Fruit fly (Drosophila melanogaster) whole organism, prepupa: ENCODE measurements around the gene Sec24CD.

ENCODE experiments used
- Blimp-1 ChIP-seq: fragments of 200-800 bp; sonication (Bioruptor generic); optimal IDR thresholded peaks from 3 replicates; lab custom pipeline; 2017; ENCODE audit warnings: missing biosample characterization, missing genetic modification characterization, mild to moderate bottlenecking, moderate library complexity, missing genetic modification reagents
- CG11294 ChIP-seq: fragments of 200-800 bp; sonication (Bioruptor generic); IDR thresholded peaks from 2 replicates; pipeline ENCODE4 v1.3.6; 2022; ENCODE audit warnings: missing biosample characterization, missing genetic modification characterization
- CG11902 ChIP-seq: fragments of 200-800 bp; sonication (Bioruptor generic); optimal IDR thresholded peaks from 3 replicates; lab custom pipeline; 2016; ENCODE audit warnings: missing biosample characterization, missing genetic modification characterization
- CG1621 ChIP-seq: fragments of 200-800 bp; sonication (Bioruptor generic); optimal IDR thresholded peaks from 3 replicates; lab custom pipeline; 2018; ENCODE audit warnings: missing biosample characterization, mild to moderate bottlenecking, missing genetic modification characterization
- CG3032 ChIP-seq: fragments of 200-800 bp; optimal IDR thresholded peaks from 2 replicates; lab custom pipeline; 2019; ENCODE audit warnings: missing biosample characterization, mild to moderate bottlenecking, missing genetic modification characterization, moderate library complexity
- CG32006 ChIP-seq: fragments of 200-800 bp; sonication (Bioruptor generic); optimal IDR thresholded peaks from 3 replicates; lab custom pipeline; 2017; ENCODE audit warnings: missing biosample characterization, mild to moderate bottlenecking, missing genetic modification characterization
- CG34406 ChIP-seq: fragments of 200-800 bp; sonication (Bioruptor generic); optimal IDR thresholded peaks from 3 replicates; lab custom pipeline; 2016; ENCODE audit warnings: missing biosample characterization, missing genetic modification characterization
- CG3919 ChIP-seq: fragments of 200-800 bp; sonication (Bioruptor generic); optimal IDR thresholded peaks from 3 replicates; lab custom pipeline; 2016; ENCODE audit warnings: missing biosample characterization, missing genetic modification characterization
- CG4318 ChIP-seq: fragments of 200-800 bp; sonication (Bioruptor generic); optimal IDR thresholded peaks from 3 replicates; lab custom pipeline; 2017; ENCODE audit warnings: missing biosample characterization, mild to moderate bottlenecking, missing genetic modification characterization
- CG6163 ChIP-seq: fragments of 200-800 bp; sonication (Bioruptor generic); IDR thresholded peaks from 3 replicates; pipeline ENCODE4 v1.3.6; 2022; ENCODE audit warnings: missing biosample characterization, missing genetic modification characterization
- CG6276 ChIP-seq: fragments of 200-800 bp; sonication (Bioruptor generic); optimal IDR thresholded peaks from 2 replicates; lab custom pipeline; 2017; ENCODE audit warnings: missing biosample characterization, mild to moderate bottlenecking, missing genetic modification characterization
- CG6792 ChIP-seq: fragments of 200-800 bp; sonication (Bioruptor generic); optimal IDR thresholded peaks from 3 replicates; lab custom pipeline; 2016; ENCODE audit warnings: missing biosample characterization, missing genetic modification characterization
- CG6854 ChIP-seq: fragments of 200-800 bp; sonication (Bioruptor generic); optimal IDR thresholded peaks from 2 replicates; lab custom pipeline; 2017; ENCODE audit warnings: missing biosample characterization, mild to moderate bottlenecking, missing genetic modification characterization
- CG7368 ChIP-seq: fragments of 200-800 bp; sonication (Bioruptor generic); optimal IDR thresholded peaks from 3 replicates; lab custom pipeline; 2016; ENCODE audit warnings: missing biosample characterization, missing genetic modification characterization
- CG8119 ChIP-seq: fragments of 200-800 bp; sonication (Bioruptor generic); IDR thresholded peaks from 3 replicates; pipeline ENCODE4 v1.3.6; 2022; ENCODE audit warnings: missing biosample characterization, missing genetic modification characterization
- CG8319 ChIP-seq: fragments of 200-800 bp; sonication (Bioruptor generic); optimal IDR thresholded peaks from 3 replicates; lab custom pipeline; 2016; ENCODE audit warnings: missing biosample characterization, missing genetic modification characterization
- CG8632 ChIP-seq: fragments of 200-800 bp; sonication (Bioruptor generic); optimal IDR thresholded peaks from 3 replicates; lab custom pipeline; 2016; ENCODE audit warnings: missing biosample characterization, missing genetic modification characterization
- CG9139 ChIP-seq: fragments of 200-800 bp; sonication (Bioruptor generic); optimal IDR thresholded peaks from 3 replicates; lab custom pipeline; 2017; ENCODE audit warnings: missing biosample characterization, mild to moderate bottlenecking, missing genetic modification characterization
- Eip78C ChIP-seq: fragments of 200-800 bp; sonication (Bioruptor generic); peaks from one replicate; lab custom pipeline; 2016; ENCODE audit warnings: missing biosample characterization, missing genetic modification characterization
- Eip93F ChIP-seq: fragments of 200-800 bp; sonication (Bioruptor generic); optimal IDR thresholded peaks from 2 replicates; lab custom pipeline; 2016; ENCODE audit warnings: missing biosample characterization, mild to moderate bottlenecking, missing genetic modification characterization
- Ets21C ChIP-seq: fragments of 200-800 bp; sonication (Bioruptor generic); optimal IDR thresholded peaks from 3 replicates; lab custom pipeline; 2016; ENCODE audit warnings: missing biosample characterization, missing genetic modification characterization
- Ets96B ChIP-seq: fragments of 200-800 bp; optimal IDR thresholded peaks from 2 replicates; lab custom pipeline; 2019; ENCODE audit warnings: missing biosample characterization, mild to moderate bottlenecking, missing genetic modification characterization, moderate library complexity
- Gug ChIP-seq: fragments of 200-800 bp; sonication (Bioruptor generic); IDR thresholded peaks from 2 replicates; pipeline ENCODE4 v1.3.6; 2022; ENCODE audit warnings: missing biosample characterization, missing genetic modification characterization
- Hr38 ChIP-seq: sonication (Bioruptor generic); optimal IDR thresholded peaks from 2 replicates; lab custom pipeline; 2016; ENCODE audit warnings: missing biosample characterization, missing genetic modification characterization
- Hr39 ChIP-seq: fragments of 200-800 bp; sonication (Bioruptor generic); optimal IDR thresholded peaks from 2 replicates; lab custom pipeline; 2016; ENCODE audit warnings: missing biosample characterization, missing genetic modification characterization
- Hr4 ChIP-seq: fragments of 200-800 bp; sonication (Bioruptor generic); optimal IDR thresholded peaks from 3 replicates; lab custom pipeline; 2016; ENCODE audit warnings: missing biosample characterization, missing genetic modification characterization
- Lpt ChIP-seq: fragments of 200-800 bp; sonication (Bioruptor generic); optimal IDR thresholded peaks from 3 replicates; lab custom pipeline; 2016; ENCODE audit warnings: missing biosample characterization, missing genetic modification characterization
- Met ChIP-seq: fragments of 200-800 bp; sonication (Bioruptor generic); optimal IDR thresholded peaks from 3 replicates; lab custom pipeline; 2016; ENCODE audit warnings: missing biosample characterization, missing genetic modification characterization
- OdsH ChIP-seq: fragments of 200-800 bp; sonication (Bioruptor generic); optimal IDR thresholded peaks from 3 replicates; lab custom pipeline; 2016; ENCODE audit warnings: missing biosample characterization, missing genetic modification characterization
- Smox ChIP-seq: fragments of 200-800 bp; sonication (Bioruptor generic); optimal IDR thresholded peaks from 3 replicates; lab custom pipeline; 2016; ENCODE audit warnings: missing biosample characterization, missing genetic modification characterization
- Sox102F ChIP-seq: fragments of 200-800 bp; sonication (Bioruptor generic); optimal IDR thresholded peaks from 2 replicates; lab custom pipeline; 2016; ENCODE audit warnings: missing biosample characterization, mild to moderate bottlenecking, missing genetic modification characterization
- Sox14 ChIP-seq: fragments of 200-800 bp; sonication (Bioruptor generic); optimal IDR thresholded peaks from 3 replicates; lab custom pipeline; 2016; ENCODE audit warnings: missing biosample characterization, missing genetic modification characterization
- Sox15 ChIP-seq: fragments of 200-800 bp; sonication (Bioruptor generic); optimal IDR thresholded peaks from 3 replicates; lab custom pipeline; 2016; ENCODE audit warnings: missing biosample characterization, missing genetic modification characterization
- achi ChIP-seq: fragments of 200-800 bp; sonication (Bioruptor generic); optimal IDR thresholded peaks from 3 replicates; lab custom pipeline; 2016; ENCODE audit warnings: missing biosample characterization, missing genetic modification characterization
- acj6 ChIP-seq: fragments of 200-800 bp; sonication (Bioruptor generic); optimal IDR thresholded peaks from 3 replicates; lab custom pipeline; 2016; ENCODE audit warnings: missing biosample characterization, missing genetic modification characterization
- cyc ChIP-seq: fragments of 200-800 bp; sonication (Bioruptor generic); optimal IDR thresholded peaks from 3 replicates; lab custom pipeline; 2016; ENCODE audit warnings: missing biosample characterization, missing genetic modification characterization
- dac ChIP-seq: fragments of 200-800 bp; sonication (Bioruptor generic); optimal IDR thresholded peaks from 2 replicates; lab custom pipeline; 2017; ENCODE audit warnings: missing biosample characterization, mild to moderate bottlenecking, missing genetic modification characterization
- dsx ChIP-seq: fragments of 200-800 bp; optimal IDR thresholded peaks from 3 replicates; lab custom pipeline; 2019; ENCODE audit warnings: missing biosample characterization, mild to moderate bottlenecking, missing genetic modification characterization, moderate library complexity; ENCODE audit not compliant: poor library complexity, severe bottlenecking
- eg ChIP-seq: fragments of 200-800 bp; sonication (Bioruptor generic); IDR thresholded peaks from 3 replicates; pipeline ENCODE4 v1.3.6; 2022; ENCODE audit warnings: missing biosample characterization, missing genetic modification characterization
- fd59A ChIP-seq: fragments of 200-800 bp; sonication (Bioruptor generic); optimal IDR thresholded peaks from 2 replicates; lab custom pipeline; 2017; ENCODE audit warnings: missing biosample characterization, mild to moderate bottlenecking, missing genetic modification characterization, missing genetic modification reagents
- fd85E ChIP-seq: fragments of 200-800 bp; sonication (Bioruptor generic); optimal IDR thresholded peaks from 3 replicates; lab custom pipeline; 2016; ENCODE audit warnings: missing biosample characterization, missing genetic modification characterization
- fkh ChIP-seq: fragments of 200-800 bp; sonication (Bioruptor generic); optimal IDR thresholded peaks from 3 replicates; lab custom pipeline; 2017; ENCODE audit warnings: missing biosample characterization, mild to moderate bottlenecking, missing genetic modification characterization, moderate library complexity
- lz ChIP-seq: fragments of 200-800 bp; sonication (Bioruptor generic); optimal IDR thresholded peaks from 3 replicates; lab custom pipeline; 2016; ENCODE audit warnings: missing biosample characterization, missing genetic modification characterization
- net ChIP-seq: fragments of 200-800 bp; sonication (Bioruptor generic); optimal IDR thresholded peaks from 3 replicates; lab custom pipeline; 2016; ENCODE audit warnings: missing biosample characterization, missing genetic modification characterization
- pdm3 ChIP-seq: fragments of 200-800 bp; sonication (Bioruptor generic); optimal IDR thresholded peaks from 3 replicates; lab custom pipeline; 2016; ENCODE audit warnings: missing biosample characterization, missing genetic modification characterization
- salr ChIP-seq, 2 experiments: fragments of 200-800 bp; sonication (Bioruptor generic); optimal IDR thresholded peaks; 3 replicates each; lab custom pipeline; 2016 to 2018; ENCODE audit warnings: missing biosample characterization in 2 of 2, missing genetic modification characterization in 2 of 2, mild to moderate bottlenecking in 1 of 2
- spab ChIP-seq: fragments of 200-800 bp; sonication (Bioruptor generic); optimal IDR thresholded peaks from 2 replicates; lab custom pipeline; 2017; ENCODE audit warnings: missing biosample characterization, mild to moderate bottlenecking, missing genetic modification characterization, missing genetic modification reagents
- ss ChIP-seq, 2 experiments: fragments of 200-800 bp; sonication (Bioruptor generic); optimal IDR thresholded peaks; 2 replicates in 1 of 2; 3 replicates in 1 of 2; lab custom pipeline; 2017 to 2018; ENCODE audit warnings: mild to moderate bottlenecking in 2 of 2, missing biosample characterization in 2 of 2, missing genetic modification characterization in 2 of 2, moderate library complexity in 1 of 2
- svp ChIP-seq: fragments of 200-800 bp; sonication (Bioruptor generic); peaks from one replicate; lab custom pipeline; 2016; ENCODE audit warnings: missing biosample characterization, missing genetic modification characterization
- topi ChIP-seq: fragments of 200-800 bp; sonication (Bioruptor generic); optimal IDR thresholded peaks from 3 replicates; lab custom pipeline; 2016; ENCODE audit warnings: missing biosample characterization, missing genetic modification characterization

The Sec24CD gene

dm6 chr2L:2194305-2194828 lies 42.3 kb downstream of the Sec24CD start (continued):
- TF ChIP-seq fd59A = no peak

- TF ChIP-seq ss (GFP tag; optimal IDR thresholded peaks at IDR 0.05; lab: Kevin White, UChicago) (peak; percentile 38 to 39), CG34406 (GFP tag; lab: Kevin White, UChicago) (peak; percentile 26), spab (peak; percentile 25), Sox15 (no peak), salr (GFP tag; optimal IDR thresholded peaks at IDR 0.05; lab: Kevin White, UChicago) (peak in 1 of 2 experiments; percentile 9), svp (peak; percentile 89), fkh (peak; percentile 53), achi (GFP tag; lab: Kevin White, UChicago) (peak; percentile 12), CG6276 (GFP tag; lab: Kevin White, UChicago) (peak; percentile 61), Sox102F (GFP tag; lab: Kevin White, UChicago) (peak; percentile 45), CG6854 (GFP tag; lab: Kevin White, UChicago) (peak; percentile 77), acj6 (peak; percentile 9), CG6163 (GFP tag; lab: Robert Waterston, UW) (no peak), CG8119 (GFP tag; lab: Robert Waterston, UW) (no peak), Hr39 (GFP tag; lab: Kevin White, UChicago) (no peak), topi (GFP tag; lab: Kevin White, UChicago) (peak; percentile 59), CG6792 (peak; percentile 12), pdm3 (GFP tag; lab: Kevin White, UChicago) (peak; percentile 26), Sox14 (peak; percentile 79), Hr38 (GFP tag; lab: Kevin White, UChicago) (no peak), fd59A (peak; percentile 2), OdsH (GFP tag; lab: Kevin White, UChicago) (no peak), Gug (no peak), CG32006 (GFP tag; lab: Kevin White, UChicago) (peak; percentile 56), dac (GFP tag; lab: Kevin White, UChicago) (no peak), Ets96B (tag; lab: Kevin White, UChicago) (peak; percentile 52), CG9139 (GFP tag; lab: Kevin White, UChicago) (peak; percentile 74), Eip78C (GFP tag; lab: Kevin White, UChicago) (no peak), CG4318 (GFP tag; lab: Kevin White, UChicago) (no peak), CG8632 (no peak), net (GFP tag; lab: Kevin White, UChicago) (peak; percentile 68), Smox (GFP tag; lab: Kevin White, UChicago) (peak; percentile 40), CG8319 (GFP tag; lab: Kevin White, UChicago) (peak; percentile 56), Eip93F (GFP tag; lab: Kevin White, UChicago) (no peak), cyc (GFP tag; lab: Kevin White, UChicago) (no peak), lz (GFP tag; lab: Kevin White, UChicago) (peak; percentile 31), CG11902 (GFP tag; lab: Kevin White, UChicago) (no peak), Ets21C (GFP tag; lab: Kevin White, UChicago) (peak; percentile 20), fd85E (GFP tag; lab: Kevin White, UChicago) (no peak), dsx (GFP tag; lab: Kevin White, UChicago) (peak; percentile 58), CG3919 (GFP tag; lab: Kevin White, UChicago) (peak; percentile 54), CG1621 (tag; lab: Kevin White, UChicago) (peak; percentile 100), Met (GFP tag; lab: Kevin White, UChicago) (peak; percentile 61), Blimp-1 (GFP tag; lab: Kevin White, UChicago) (peak; percentile 30), CG11294 (GFP tag; lab: Robert Waterston, UW) (no peak), CG3032 (tag; lab: Kevin White, UChicago) (peak; percentile 50), Hr4 (GFP tag; lab: Kevin White, UChicago) (no peak), CG7368 (peak; percentile 56), eg (GFP tag; lab: Robert Waterston, UW) (no peak), Lpt (peak; percentile 72)
These were observed 43.3 kb downstream of the Sec24CD start for dm6 chr2L:2193357-2193780.
